Worm (Caenorhabditis elegans) whole organism, L1 larva: ENCODE results near the gene C25G4.8.

Source experiments
- C16A3.4 ChIP-seq: fragments of 150-350 bp; optimal IDR thresholded peaks from 2 replicates; lab custom pipeline; 2014; ENCODE audit warnings: missing biosample characterization, missing genetic modification characterization
- C34B4.2 ChIP-seq: sonication (generic microtip); optimal IDR thresholded peaks from 2 replicates; lab custom pipeline; 2017; ENCODE audit warnings: mild to moderate bottlenecking, missing genetic modification characterization, missing compliant biosample characterization
- blmp-1 ChIP-seq: fragments of 150-350 bp; optimal IDR thresholded peaks from 2 replicates; lab custom pipeline; 2014; ENCODE audit warnings: missing biosample characterization, missing genetic modification characterization
- ceh-63 ChIP-seq: fragments of 200-800 bp; sonication (Bioruptor generic); optimal IDR thresholded peaks from 2 replicates; lab custom pipeline; 2018; ENCODE audit warnings: mild to moderate bottlenecking, missing genetic modification characterization, missing compliant biosample characterization
- ceh-82 ChIP-seq, 3 experiments: fragments of 150-350 bp in 1 of 3; sonication (generic microtip) in 2 of 3; optimal IDR thresholded peaks; 2 replicates each; lab custom pipeline; 2014 to 2017; ENCODE audit warnings: missing biosample characterization in 3 of 3, missing genetic modification characterization in 3 of 3
- efl-1 ChIP-seq, 4 experiments: fragments of 150-350 bp; optimal IDR thresholded peaks in 3 of 4; peaks in 1 of 4; 1 replicate in 1 of 4; 2 replicates in 3 of 4; lab custom pipeline; 2014; ENCODE audit warnings: missing biosample characterization in 2 of 4, missing genetic modification characterization in 2 of 4, missing genetic modification reagents in 2 of 4
- elt-3 ChIP-seq, 6 experiments: fragments of 150-350 bp in 1 of 6; sonication (generic microtip); optimal IDR thresholded peaks; 2 replicates each; lab custom pipeline; 2017 to 2018; ENCODE audit warnings: missing biosample characterization in 6 of 6, missing genetic modification characterization in 6 of 6, inconsistent platforms in 1 of 6
- ets-5 ChIP-seq: fragments of 200-800 bp; sonication (Bioruptor generic); IDR thresholded peaks from 2 replicates; pipeline ENCODE4 v1.3.6; 2022; ENCODE audit warnings: missing genetic modification characterization, missing compliant biosample characterization
- fkh-10 ChIP-seq: sonication (generic microtip); optimal IDR thresholded peaks from 2 replicates; lab custom pipeline; 2017; ENCODE audit warnings: missing biosample characterization, missing genetic modification reagents, missing genetic modification characterization
- fkh-4 ChIP-seq: sonication (generic microtip); optimal IDR thresholded peaks from 2 replicates; lab custom pipeline; 2016; ENCODE audit warnings: missing compliant biosample characterization, missing genetic modification characterization, borderline replicate concordance
- fkh-8 ChIP-seq: sonication (generic microtip); optimal IDR thresholded peaks from 2 replicates; lab custom pipeline; 2016; ENCODE audit warnings: mild to moderate bottlenecking, missing genetic modification characterization, missing compliant biosample characterization
- grh-1 ChIP-seq: fragments of 200-800 bp; sonication (Bioruptor generic); IDR thresholded peaks from 2 replicates; pipeline ENCODE4 v1.3.6; 2022; ENCODE audit warnings: missing genetic modification reagents, missing genetic modification characterization, missing compliant biosample characterization
- hpl-2 ChIP-seq: fragments of 150-350 bp; optimal IDR thresholded peaks from 2 replicates; lab custom pipeline; 2014; ENCODE audit warnings: missing biosample characterization, missing genetic modification reagents, missing genetic modification characterization
- lin-13 ChIP-seq: fragments of 150-350 bp; optimal IDR thresholded peaks from 2 replicates; lab custom pipeline; 2014; ENCODE audit warnings: missing biosample characterization, missing genetic modification reagents, missing genetic modification characterization
- lin-35 ChIP-seq, 2 experiments: fragments of 150-350 bp; optimal IDR thresholded peaks; 2 replicates each; lab custom pipeline; 2014; ENCODE audit warnings: missing biosample characterization in 2 of 2, missing genetic modification characterization in 2 of 2, missing genetic modification reagents in 2 of 2
- lir-3 ChIP-seq: sonication (generic microtip); optimal IDR thresholded peaks from 2 replicates; lab custom pipeline; 2016; ENCODE audit warnings: mild to moderate bottlenecking, missing genetic modification characterization, moderate library complexity, missing compliant biosample characterization; ENCODE audit not compliant: poor library complexity
- mab-9 ChIP-seq: fragments of 200-800 bp; sonication (Bioruptor generic); IDR thresholded peaks from 2 replicates; pipeline ENCODE4 v1.3.6; 2022; ENCODE audit warnings: missing genetic modification reagents, missing genetic modification characterization, missing compliant biosample characterization
- nhr-11 ChIP-seq: fragments of 150-350 bp; optimal IDR thresholded peaks from 2 replicates; lab custom pipeline; 2014; ENCODE audit warnings: missing biosample characterization, missing genetic modification characterization
- nhr-12 ChIP-seq: sonication (generic microtip); optimal IDR thresholded peaks from 2 replicates; lab custom pipeline; 2017; ENCODE audit warnings: missing biosample characterization, missing genetic modification characterization
- nhr-47 ChIP-seq: sonication (generic microtip); optimal IDR thresholded peaks from 2 replicates; lab custom pipeline; 2016; ENCODE audit warnings: mild to moderate bottlenecking, missing genetic modification characterization, moderate library complexity, missing compliant biosample characterization
- nhr-84 ChIP-seq: sonication (generic microtip); optimal IDR thresholded peaks from 2 replicates; lab custom pipeline; 2017; ENCODE audit warnings: missing biosample characterization, missing genetic modification characterization
- nhr-85 ChIP-seq: sonication (generic microtip); peaks from one replicate; lab custom pipeline; 2016; ENCODE audit warnings: missing genetic modification characterization, inconsistent platforms, missing compliant biosample characterization
- pax-3 ChIP-seq: fragments of 200-800 bp; sonication (Bioruptor generic); optimal IDR thresholded peaks from 2 replicates; lab custom pipeline; 2018; ENCODE audit warnings: mild to moderate bottlenecking, missing genetic modification characterization, moderate library complexity, missing compliant biosample characterization
- rnt-1 ChIP-seq: sonication (generic microtip); optimal IDR thresholded peaks from 2 replicates; lab custom pipeline; 2016; ENCODE audit warnings: mild to moderate bottlenecking, missing genetic modification characterization, moderate library complexity, missing compliant biosample characterization
- skn-1 ChIP-seq: fragments of 150-350 bp; optimal IDR thresholded peaks from 2 replicates; lab custom pipeline; 2014; ENCODE audit warnings: missing biosample characterization, missing genetic modification characterization
- snpc-4 ChIP-seq: fragments of 150-350 bp; optimal IDR thresholded peaks from 2 replicates; lab custom pipeline; 2014; ENCODE audit warnings: missing biosample characterization, missing genetic modification characterization
- sox-4 ChIP-seq: sonication (generic microtip); optimal IDR thresholded peaks from 2 replicates; lab custom pipeline; 2016; ENCODE audit warnings: missing genetic modification characterization, missing compliant biosample characterization
- sptf-1 ChIP-seq: fragments of 150-350 bp; optimal IDR thresholded peaks from 2 replicates; lab custom pipeline; 2014; ENCODE audit warnings: missing biosample characterization, missing genetic modification characterization
- sup-37 ChIP-seq: fragments of 200-800 bp; sonication (Bioruptor generic); optimal IDR thresholded peaks from 2 replicates; lab custom pipeline; 2018; ENCODE audit warnings: mild to moderate bottlenecking, missing genetic modification characterization, missing compliant biosample characterization
- swsn-7 ChIP-seq: sonication (generic microtip); optimal IDR thresholded peaks from 2 replicates; lab custom pipeline; 2016; ENCODE audit warnings: missing genetic modification characterization, missing compliant biosample characterization
- tbx-2 ChIP-seq: sonication (generic microtip); optimal IDR thresholded peaks from 2 replicates; lab custom pipeline; 2016; ENCODE audit warnings: missing genetic modification characterization, missing compliant biosample characterization
- tlp-1 ChIP-seq: fragments of 150-350 bp; optimal IDR thresholded peaks from 2 replicates; lab custom pipeline; 2014; ENCODE audit warnings: missing biosample characterization, missing genetic modification characterization
- unc-130 ChIP-seq: fragments of 150-350 bp; optimal IDR thresholded peaks from 2 replicates; lab custom pipeline; 2017; ENCODE audit warnings: missing biosample characterization, missing genetic modification characterization, inconsistent platforms
- unc-62 ChIP-seq: fragments of 150-350 bp; optimal IDR thresholded peaks from 2 replicates; lab custom pipeline; 2014; ENCODE audit warnings: missing biosample characterization, missing genetic modification reagents, missing genetic modification characterization
- unc-98 ChIP-seq: fragments of 200-800 bp; sonication (Bioruptor generic); IDR thresholded peaks from 2 replicates; pipeline ENCODE4 v1.3.6; 2022; ENCODE audit warnings: missing genetic modification characterization, missing compliant biosample characterization
- vab-15 ChIP-seq: sonication (generic microtip); optimal IDR thresholded peaks from 2 replicates; lab custom pipeline; 2017; ENCODE audit warnings: missing genotype, mild to moderate bottlenecking, missing genetic modification characterization, missing compliant biosample characterization
- zip-4 ChIP-seq: fragments of 200-800 bp; sonication (Bioruptor generic); optimal IDR thresholded peaks from 2 replicates; lab custom pipeline; 2018; ENCODE audit warnings: mild to moderate bottlenecking, missing genetic modification characterization, moderate library complexity, missing compliant biosample characterization
- ztf-4 ChIP-seq: fragments of 150-350 bp; optimal IDR thresholded peaks from 2 replicates; lab custom pipeline; 2014; ENCODE audit warnings: missing biosample characterization, missing genetic modification characterization

C25G4.8 gene

DNA sequence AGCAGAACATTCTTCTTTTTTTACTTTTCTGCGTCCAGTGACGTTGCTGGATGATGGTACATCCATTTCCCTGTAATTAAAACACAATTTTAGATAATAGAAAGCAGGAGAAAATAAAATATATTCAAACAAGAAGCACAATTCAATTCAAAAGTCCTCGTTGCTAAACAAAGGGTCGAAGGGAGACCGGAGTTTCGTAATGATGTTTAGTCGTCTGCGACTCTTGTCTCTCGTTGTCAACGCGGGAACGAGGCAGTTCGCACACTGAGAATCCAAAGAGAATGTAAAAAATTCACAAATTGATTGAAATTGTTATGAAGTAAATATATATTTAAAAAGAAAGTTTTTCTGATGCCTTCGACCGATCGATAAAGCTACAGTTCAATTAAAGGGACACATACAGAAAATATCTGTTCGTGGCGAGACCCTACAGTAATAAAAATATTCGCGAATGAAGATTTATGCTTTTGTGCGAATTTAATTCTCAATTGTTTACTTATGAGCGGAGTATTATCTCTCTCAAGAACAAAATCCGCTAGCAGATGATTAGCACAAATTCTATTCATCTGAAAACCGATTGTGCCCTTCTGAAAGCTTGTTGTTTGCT is 11.9 kb downstream of the C25G4.8 start, which contains the start of gene dpy-26 (continued):
- no peak for TF ChIP-seq mab-9
- TF ChIP-seq blmp-1 (tag; lab: Kevin White, UChicago) = no peak
- no peak for TF ChIP-seq fkh-10 (GFP tag; lab: Kevin White, UChicago)
- peak; percentile 65 for TF ChIP-seq nhr-85 (tag; lab: Kevin White, UChicago)
- no peak for TF ChIP-seq sox-4 (tag; lab: Kevin White, UChicago)
- peak; percentile 22 for TF ChIP-seq rnt-1 (tag; lab: Kevin White, UChicago)
- peak; percentile 5 for TF ChIP-seq C16A3.4 (tag; lab: Kevin White, UChicago)
- TF ChIP-seq lin-35 (GFP tag; optimal IDR thresholded peaks at IDR 0.05; lab: Kevin White, UChicago) = peak; percentile 57 to 79
- no peak for TF ChIP-seq ceh-63 (GFP tag; lab: Kevin White, UChicago)
- TF ChIP-seq sup-37 = no peak
- TF ChIP-seq nhr-11 (tag; lab: Kevin White, UChicago) = no peak
- TF ChIP-seq C34B4.2 (tag; lab: Kevin White, UChicago) = no peak
- peak; percentile 73 to 77 for TF ChIP-seq efl-1 (optimal IDR thresholded peaks at IDR 0.05; lab: Kevin White, UChicago)
- peak; percentile 58 to 92 for TF ChIP-seq efl-1 (GFP tag; optimal IDR thresholded peaks at IDR 0.05 in 1 of 2; lab: Kevin White, UChicago)
- no peak for TF ChIP-seq pax-3 (tag; lab: Kevin White, UChicago)
- no peak for TF ChIP-seq tbx-2
- peak in 1 of 6 experiments; percentile 17 for TF ChIP-seq elt-3 (tag; optimal IDR thresholded peaks at IDR 0.05; lab: Kevin White, UChicago)
- TF ChIP-seq fkh-4 (tag; lab: Kevin White, UChicago) = no peak
- no peak for TF ChIP-seq tlp-1
- TF ChIP-seq snpc-4 (tag; lab: Kevin White, UChicago) = no peak
- TF ChIP-seq ets-5 (GFP tag; lab: Robert Waterston, UW) = no peak
- TF ChIP-seq, all 84 proteins: peak for 17

ce11 chrIV:12445463-12445934 is 17.8 kb downstream of the C25G4.8 start, which contains the start of gene C25G4.3:
TSS of gene C25G4.3 (minus strand) at chrIV:12445884.
- no peak for TF ChIP-seq vab-15 (tag; lab: Kevin White, UChicago)
- TF ChIP-seq fkh-8 (tag; lab: Kevin White, UChicago) = no peak
- TF ChIP-seq swsn-7 (tag; lab: Kevin White, UChicago) = no peak
- TF ChIP-seq unc-98 (GFP tag; lab: Robert Waterston, UW) = no peak
- TF ChIP-seq efl-1 (optimal IDR thresholded peaks at IDR 0.05; lab: Kevin White, UChicago) = no peak
- no peak for TF ChIP-seq efl-1 (GFP tag; optimal IDR thresholded peaks at IDR 0.05 in 1 of 2; lab: Kevin White, UChicago)
- no peak for TF ChIP-seq ztf-4 (tag; lab: Kevin White, UChicago)
- no peak for TF ChIP-seq grh-1
- TF ChIP-seq unc-62 (GFP tag; lab: Kevin White, UChicago) = no peak
- no peak for TF ChIP-seq nhr-12
- TF ChIP-seq ceh-82 (tag; optimal IDR thresholded peaks at IDR 0.05; lab: Kevin White, UChicago) = no peak
- no peak for TF ChIP-seq nhr-47 (tag; lab: Kevin White, UChicago)

- no peak for TF ChIP-seq nhr-12
- TF ChIP-seq fkh-10 (GFP tag; lab: Kevin White, UChicago) = no peak
- no peak for TF ChIP-seq lir-3 (tag; lab: Kevin White, UChicago)
- no peak for TF ChIP-seq skn-1 (tag; lab: Kevin White, UChicago)
- TF ChIP-seq hpl-2 (GFP tag; lab: Kevin White, UChicago) = no peak
- TF ChIP-seq unc-98 (GFP tag; lab: Robert Waterston, UW) = no peak
- no peak for TF ChIP-seq lin-13 (GFP tag; lab: Kevin White, UChicago)
- no peak for TF ChIP-seq unc-130 (tag; lab: Kevin White, UChicago)
- TF ChIP-seq, all 84 proteins: peak for 0
Measured at ce11 chrIV:12443936-12444335, 19.3 kb downstream of the C25G4.8 start, which contains the start of gene C25G4.2. TSS of gene C25G4.2 (minus strand) at chrIV:12444035.

DNA sequence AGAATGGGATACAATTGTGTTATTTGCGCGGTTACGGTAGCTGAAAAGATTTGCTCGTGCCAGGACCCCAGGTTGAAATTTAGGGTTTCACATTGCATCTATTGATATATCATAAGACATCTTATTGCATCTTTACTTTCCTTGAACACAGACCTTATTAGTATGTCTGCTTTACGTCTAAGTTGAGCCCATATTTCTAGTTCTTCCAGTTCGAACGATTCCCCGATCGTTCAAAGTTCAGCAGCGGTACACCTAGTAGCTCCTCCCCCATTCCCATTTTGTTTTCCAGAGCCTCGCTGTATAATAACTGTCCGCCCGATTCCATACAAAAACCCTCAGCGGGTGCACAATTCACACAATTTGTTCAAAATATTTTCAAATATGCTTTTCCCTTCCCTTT is 21.6 kb downstream of the C25G4.8 start, which contains the start of gene C25G4.17:
Gene C25G4.17, plus strand, starts transcription at position 301 of the 400 bp plus-strand sequence.
- TF ChIP-seq nhr-84 (no peak), zip-4 (GFP tag; lab: Kevin White, UChicago) (no peak), lin-35 (GFP tag; optimal IDR thresholded peaks at IDR 0.05; lab: Kevin White, UChicago) (no peak), tbx-2 (no peak), vab-15 (tag; lab: Kevin White, UChicago) (no peak), sptf-1 (tag; lab: Kevin White, UChicago) (no peak), unc-130 (tag; lab: Kevin White, UChicago) (no peak), pax-3 (tag; lab: Kevin White, UChicago) (no peak), ets-5 (GFP tag; lab: Robert Waterston, UW) (no peak)
- TF ChIP-seq, all 84 proteins: peak for 0
